Worm (Caenorhabditis elegans): Measurements from ENCODE around the gene R07G3.7.

DNA sequence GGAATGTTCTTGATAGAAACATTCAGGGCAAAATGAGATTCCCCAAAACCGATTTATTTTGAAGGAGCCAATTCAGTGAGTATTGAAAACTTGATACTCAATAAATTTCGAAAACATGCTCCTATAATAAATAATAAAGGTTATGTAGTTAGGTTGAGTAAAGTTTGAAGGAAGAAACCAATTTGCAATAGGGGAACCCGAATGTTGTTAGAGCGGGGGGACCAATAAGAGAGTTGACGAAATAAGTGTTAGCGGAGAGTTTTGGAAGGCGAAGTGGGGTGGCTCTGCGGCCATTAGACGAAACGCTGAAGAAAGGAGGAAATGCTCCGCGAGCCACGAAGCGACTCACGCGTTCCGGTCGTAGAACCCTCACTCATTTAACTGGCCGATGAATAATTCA is 11.5 kb upstream of the R07G3.7 start:
- no peak for TF ChIP-seq dao-5 (tag; optimal IDR thresholded peaks at IDR 0.05)
- no peak for TF ChIP-seq W03F9.2 (tag; optimal IDR thresholded peaks at IDR 0.05)
